Worm (Caenorhabditis elegans) whole organism, midembryonic: ENCODE results near the gene T24B8.4.

Source experiments
- T22C8.4 ChIP-seq: fragments of 200-800 bp; sonication (Bioruptor generic); IDR thresholded peaks from 2 replicates; pipeline ENCODE4 v1.3.6; 2022; ENCODE audit warnings: missing genetic modification characterization, missing compliant biosample characterization
- cog-1 ChIP-seq: sonication (generic microtip); optimal IDR thresholded peaks from 2 replicates; lab custom pipeline; 2016; ENCODE audit warnings: missing genetic modification characterization, missing compliant biosample characterization
- flt-1 ChIP-seq: fragments of 200-800 bp; sonication (Bioruptor generic); IDR thresholded peaks from 2 replicates; pipeline ENCODE4 v1.3.6; 2022; ENCODE audit warnings: missing genetic modification characterization, missing compliant biosample characterization
- klf-2 ChIP-seq: fragments of 200-800 bp; sonication (Bioruptor generic); conservative IDR thresholded peaks from 2 replicates; pipeline ENCODE4 v1.3.6; 2022; ENCODE audit warnings: missing genetic modification reagents, missing genetic modification characterization, missing compliant biosample characterization
- ref-1 ChIP-seq: fragments of 200-800 bp; sonication (Bioruptor generic); conservative IDR thresholded peaks from 2 replicates; pipeline ENCODE4 v1.3.6; 2022; ENCODE audit warnings: missing genetic modification reagents, missing genetic modification characterization, missing compliant biosample characterization
- tab-1 ChIP-seq: fragments of 200-800 bp; sonication (Bioruptor generic); IDR thresholded peaks from 2 replicates; pipeline ENCODE4 v1.3.6; 2022; ENCODE audit warnings: missing genetic modification characterization, missing compliant biosample characterization

DNA sequence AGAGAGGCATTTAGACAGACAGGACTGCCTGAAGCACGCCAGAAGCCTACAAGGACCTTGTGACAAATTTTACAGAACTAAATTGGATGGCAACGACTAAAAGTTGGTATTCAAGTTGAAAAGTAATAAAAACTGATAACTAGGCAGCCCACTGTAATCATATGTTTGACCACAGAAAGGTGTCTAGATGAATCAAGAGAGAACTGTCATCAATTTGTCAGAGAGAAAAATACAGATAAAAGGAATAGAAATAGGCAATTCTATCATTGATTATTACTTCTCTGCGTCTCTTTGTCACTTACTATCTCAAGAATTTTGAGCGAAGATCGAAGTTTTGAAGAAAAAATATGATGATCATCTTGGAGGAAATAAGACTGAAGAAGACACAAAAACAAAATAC is 22.3 kb upstream of the T24B8.4 start:
- TF ChIP-seq tab-1 (GFP tag; lab: Robert Waterston, UW), result no peak
- no peak for TF ChIP-seq T22C8.4 (GFP tag; lab: Robert Waterston, UW)
- no peak for TF ChIP-seq klf-2 (GFP tag; lab: Robert Waterston, UW)
- TF ChIP-seq ref-1 (GFP tag; lab: Robert Waterston, UW), result no peak
- no peak for TF ChIP-seq cog-1
- TF ChIP-seq flt-1 (GFP tag; lab: Robert Waterston, UW), result no peak
